Worm (Caenorhabditis elegans) whole organism, L2 larva: ENCODE results near the gene hdl-1.

Experiments used
- ceh-82 ChIP-seq: fragments of 150-350 bp; optimal IDR thresholded peaks from 2 replicates; lab custom pipeline; 2014; ENCODE audit warnings: missing biosample characterization, missing genetic modification characterization
- elt-3 ChIP-seq: sonication (generic microtip); optimal IDR thresholded peaks from 2 replicates; lab custom pipeline; 2017; ENCODE audit warnings: missing biosample characterization, missing genetic modification characterization
- lin-39 ChIP-seq: fragments of 150-350 bp; optimal IDR thresholded peaks from 2 replicates; lab custom pipeline; 2014; ENCODE audit warnings: missing biosample characterization, missing genetic modification reagents, missing genetic modification characterization
- lsy-2 ChIP-seq, 2 experiments: fragments of 150-350 bp in 1 of 2; sonication (generic microtip) in 1 of 2; optimal IDR thresholded peaks; 2 replicates each; lab custom pipeline; 2014 to 2017; ENCODE audit warnings: missing biosample characterization in 2 of 2, missing genetic modification characterization in 2 of 2
- nhr-11 ChIP-seq: fragments of 150-350 bp; optimal IDR thresholded peaks from 2 replicates; lab custom pipeline; 2014; ENCODE audit warnings: missing biosample characterization, missing genetic modification characterization
- nhr-237 ChIP-seq: fragments of 150-350 bp; optimal IDR thresholded peaks from 2 replicates; lab custom pipeline; 2014; ENCODE audit warnings: missing biosample characterization, missing genetic modification characterization
- skn-1 ChIP-seq: sonication (generic microtip); optimal IDR thresholded peaks from 2 replicates; lab custom pipeline; 2017; ENCODE audit warnings: missing biosample characterization, missing genetic modification characterization
- unc-39 ChIP-seq: fragments of 150-350 bp; optimal IDR thresholded peaks from 2 replicates; lab custom pipeline; 2014; ENCODE audit warnings: missing biosample characterization, missing genetic modification characterization

DNA sequence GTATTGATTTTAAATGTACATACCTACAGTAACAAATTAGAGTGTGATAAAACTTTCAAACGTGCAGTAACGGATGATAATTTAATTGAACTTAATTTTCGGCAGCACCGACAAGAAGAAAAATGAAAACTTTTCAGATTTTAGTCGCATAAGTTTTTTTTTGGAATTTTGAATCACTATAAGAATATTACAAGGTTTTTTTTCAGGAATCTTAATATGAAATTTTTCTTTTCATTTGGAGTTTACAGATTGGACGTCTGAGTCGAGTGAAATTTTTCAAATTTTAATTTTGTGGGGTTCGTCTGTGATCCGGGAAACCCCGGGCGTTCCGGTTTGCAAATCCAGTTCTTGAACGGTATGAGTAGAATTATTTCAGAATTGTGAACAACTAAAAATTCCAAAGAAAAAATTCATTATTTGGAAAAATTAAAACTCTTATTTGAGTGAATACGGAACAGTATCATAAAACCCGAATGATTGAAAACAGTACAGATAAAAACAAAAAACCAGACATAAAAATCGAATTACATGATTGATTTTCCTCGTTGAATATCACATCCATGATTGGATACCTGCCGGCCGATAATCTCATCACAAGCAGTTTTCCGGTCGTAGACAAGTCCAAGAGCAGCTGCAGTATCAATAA lies 36.2 kb downstream of the hdl-1 start:
- TF ChIP-seq nhr-237 (tag; lab: Kevin White, UChicago) = no peak
- no peak for TF ChIP-seq elt-3 (tag; lab: Kevin White, UChicago)
- no peak for TF ChIP-seq ceh-82 (tag; lab: Kevin White, UChicago)
- no peak for TF ChIP-seq unc-39
- TF ChIP-seq lsy-2 (tag; optimal IDR thresholded peaks at IDR 0.05; lab: Kevin White, UChicago) = no peak
- TF ChIP-seq nhr-11 (tag; lab: Kevin White, UChicago) = no peak
- TF ChIP-seq skn-1 (tag; lab: Kevin White, UChicago) = no peak
- TF ChIP-seq lin-39 (tag; lab: Kevin White, UChicago) = no peak
